Worm (Caenorhabditis elegans) whole organism, early embryonic: ENCODE results near the gene nhr-107.

Source experiments
- ama-1 ChIP-seq: fragments of 150-350 bp; optimal IDR thresholded peaks from 2 replicates; lab custom pipeline; 2014
- ceh-13 ChIP-seq: fragments of 200-800 bp; sonication (Bioruptor generic); optimal IDR thresholded peaks from 2 replicates; lab custom pipeline; 2018; ENCODE audit warnings: mild to moderate bottlenecking, missing genetic modification characterization, missing compliant biosample characterization
- ets-7 ChIP-seq: sonication (generic microtip); optimal IDR thresholded peaks from 2 replicates; lab custom pipeline; 2016; ENCODE audit warnings: missing genotype, missing genetic modification characterization, missing compliant biosample characterization

ce11 chrV:6969950-6970532 is 26.9 kb downstream of the nhr-107 start, which contains the start of gene ptr-15:
- TF ChIP-seq ama-1 (lab: Kevin White, UChicago) (no peak), ets-7 (tag; lab: Kevin White, UChicago) (no peak), ceh-13 (GFP tag; lab: Kevin White, UChicago) (no peak)
